Worm (Caenorhabditis elegans): ENCODE measurements around the gene R07E4.5.

DNA sequence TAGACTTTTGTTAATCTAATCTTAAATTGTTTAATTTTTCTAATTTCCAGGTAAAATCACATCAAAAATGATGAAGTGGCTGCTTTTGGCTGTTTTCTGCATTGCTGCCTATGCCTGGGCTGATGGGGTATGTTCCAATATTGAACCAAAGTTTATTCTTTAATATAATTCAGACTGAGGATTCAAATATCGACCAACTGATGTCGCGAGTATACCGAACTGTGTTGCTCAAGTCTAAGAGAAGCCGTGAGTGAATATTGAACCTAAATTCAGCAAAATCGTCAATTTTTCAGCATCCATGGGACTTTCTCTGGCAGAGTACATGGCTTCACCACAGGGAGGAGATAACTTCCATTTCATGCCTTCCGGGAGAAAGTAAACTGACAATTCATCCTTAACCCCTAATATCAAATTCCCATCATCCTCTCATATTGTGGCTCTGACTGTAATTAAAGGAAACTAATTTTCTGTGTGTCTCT lies 48.3 kb downstream of the R07E4.5 start, which contains the start of gene nlp-49:
- no peak for TF ChIP-seq dpl-1 (GFP tag; optimal IDR thresholded peaks at IDR 0.05)
- TF ChIP-seq F39B2.1 (GFP tag; IDR thresholded peaks at IDR 0.05), result no peak
- no peak for TF ChIP-seq Y67H2A.10 (GFP tag; conservative IDR thresholded peaks at IDR 0.05)
- TF ChIP-seq pha-4 (tag; optimal IDR thresholded peaks at IDR 0.05), result no peak
- no peak for TF ChIP-seq madf-3 (GFP tag; IDR thresholded peaks at IDR 0.05)
- TF ChIP-seq ama-1 (optimal IDR thresholded peaks at IDR 0.05), result no peak
- no peak for TF ChIP-seq ama-1 (GFP tag; optimal IDR thresholded peaks at IDR 0.05)
- no peak for TF ChIP-seq tbx-9 (tag; optimal IDR thresholded peaks at IDR 0.05; ENCODE audit: borderline replicate concordance)
- TF ChIP-seq Y53F4B.3 (GFP tag; IDR thresholded peaks at IDR 0.05), result no peak
- TF ChIP-seq ekl-4 (GFP tag; IDR thresholded peaks at IDR 0.05), result no peak
- no peak for TF ChIP-seq ztf-3 (GFP tag; optimal IDR thresholded peaks at IDR 0.05)
